Worm (Caenorhabditis elegans) whole organism, L1 larva: ENCODE measurements around the gene C16A11.5.

ENCODE experiments used
- ama-1 ChIP-seq: fragments of 150-350 bp; optimal IDR thresholded peaks from 2 replicates; lab custom pipeline; 2014
- ceh-88 ChIP-seq: fragments of 200-800 bp; sonication (Bioruptor generic); IDR thresholded peaks from 2 replicates; pipeline ENCODE4 v1.3.6; 2022; ENCODE audit warnings: missing genetic modification characterization, missing compliant biosample characterization
- efl-1 ChIP-seq, 4 experiments: fragments of 150-350 bp; optimal IDR thresholded peaks in 3 of 4; peaks in 1 of 4; 1 replicate in 1 of 4; 2 replicates in 3 of 4; lab custom pipeline; 2014; ENCODE audit warnings: missing biosample characterization in 2 of 4, missing genetic modification characterization in 2 of 4, missing genetic modification reagents in 2 of 4
- hpl-2 ChIP-seq: fragments of 150-350 bp; optimal IDR thresholded peaks from 2 replicates; lab custom pipeline; 2014; ENCODE audit warnings: missing biosample characterization, missing genetic modification reagents, missing genetic modification characterization
- nhr-85 ChIP-seq: sonication (generic microtip); peaks from one replicate; lab custom pipeline; 2016; ENCODE audit warnings: missing genetic modification characterization, inconsistent platforms, missing compliant biosample characterization
- nhr-90 ChIP-seq: sonication (generic microtip); optimal IDR thresholded peaks from 2 replicates; lab custom pipeline; 2016; ENCODE audit warnings: mild to moderate bottlenecking, missing genetic modification characterization, missing compliant biosample characterization; ENCODE audit not compliant: poor library complexity
- sox-4 ChIP-seq: sonication (generic microtip); optimal IDR thresholded peaks from 2 replicates; lab custom pipeline; 2016; ENCODE audit warnings: missing genetic modification characterization, missing compliant biosample characterization
- tbx-2 ChIP-seq: sonication (generic microtip); optimal IDR thresholded peaks from 2 replicates; lab custom pipeline; 2016; ENCODE audit warnings: missing genetic modification characterization, missing compliant biosample characterization
- unc-86 ChIP-seq: sonication (generic microtip); optimal IDR thresholded peaks from 2 replicates; lab custom pipeline; 2016; ENCODE audit warnings: missing genetic modification characterization, missing compliant biosample characterization
- vab-15 ChIP-seq: sonication (generic microtip); optimal IDR thresholded peaks from 2 replicates; lab custom pipeline; 2017; ENCODE audit warnings: missing genotype, mild to moderate bottlenecking, missing genetic modification characterization, missing compliant biosample characterization
- zip-4 ChIP-seq: fragments of 200-800 bp; sonication (Bioruptor generic); optimal IDR thresholded peaks from 2 replicates; lab custom pipeline; 2018; ENCODE audit warnings: mild to moderate bottlenecking, missing genetic modification characterization, moderate library complexity, missing compliant biosample characterization

C16A11.5 gene

ce11 chrII:4267711-4268110 is 44.6 kb downstream of the C16A11.5 start:
- no peak for TF ChIP-seq hpl-2 (GFP tag; lab: Kevin White, UChicago)
- TF ChIP-seq ceh-88 (GFP tag; lab: Robert Waterston, UW): no peak
- no peak for TF ChIP-seq nhr-90
- no peak for TF ChIP-seq ama-1 (lab: Kevin White, UChicago)
- TF ChIP-seq sox-4: no peak
- TF ChIP-seq zip-4 (GFP tag; lab: Kevin White, UChicago): no peak
- TF ChIP-seq vab-15 (tag; lab: Kevin White, UChicago): no peak
- no peak for TF ChIP-seq unc-86 (tag; lab: Kevin White, UChicago)
- TF ChIP-seq, all 84 proteins: peak for 0

- TF ChIP-seq nhr-90 (no peak), tbx-2 (tag; lab: Kevin White, UChicago) (no peak), efl-1 (optimal IDR thresholded peaks at IDR 0.05; lab: Kevin White, UChicago) (no peak), efl-1 (GFP tag; optimal IDR thresholded peaks at IDR 0.05 in 1 of 2; lab: Kevin White, UChicago) (no peak), nhr-85 (no peak)
These were observed 52.6 kb downstream of the C16A11.5 start, which contains the start of gene npr-42 for ce11 chrII:4275637-4276252. TSS of gene npr-42 (plus strand) at chrII:4276202.
